Worm (Caenorhabditis elegans) whole organism, L2 larva: ENCODE data around the gene C02B8.1.
"Not testable (repeated sequence)": the region's sequence is repeated elsewhere in the genome, so short reads cannot be mapped to it uniquely, and the experiment has no call there.

Experiments used
- C34F6.9 ChIP-seq: fragments of 150-350 bp; optimal IDR thresholded peaks from 2 replicates; lab custom pipeline; 2014; ENCODE audit warnings: missing biosample characterization, missing genetic modification characterization
- F13H6.1 ChIP-seq: sonication (generic microtip); optimal IDR thresholded peaks from 2 replicates; lab custom pipeline; 2016; ENCODE audit warnings: missing genetic modification characterization, missing compliant biosample characterization
- Y55F3AM.14 ChIP-seq: fragments of 200-800 bp; sonication (Bioruptor generic); optimal IDR thresholded peaks from 2 replicates; lab custom pipeline; 2018; ENCODE audit warnings: mild to moderate bottlenecking, missing genetic modification characterization, missing compliant biosample characterization
- alr-1 ChIP-seq: fragments of 150-350 bp; optimal IDR thresholded peaks from 2 replicates; lab custom pipeline; 2014; ENCODE audit warnings: missing biosample characterization, missing genetic modification characterization
- ama-1 ChIP-seq: fragments of 150-350 bp; optimal IDR thresholded peaks from 2 replicates; lab custom pipeline; 2018; ENCODE audit warnings: inconsistent platforms
- ceh-16 ChIP-seq: fragments of 150-350 bp; optimal IDR thresholded peaks from 2 replicates; lab custom pipeline; 2014; ENCODE audit warnings: missing biosample characterization, missing genetic modification characterization
- ceh-82 ChIP-seq: fragments of 150-350 bp; optimal IDR thresholded peaks from 2 replicates; lab custom pipeline; 2014; ENCODE audit warnings: missing biosample characterization, missing genetic modification characterization
- dmd-4 ChIP-seq: sonication (generic microtip); optimal IDR thresholded peaks from 2 replicates; lab custom pipeline; 2017; ENCODE audit warnings: missing biosample characterization, missing genetic modification characterization
- egl-27 ChIP-seq: sonication (generic microtip); optimal IDR thresholded peaks from 3 replicates; lab custom pipeline; 2017; ENCODE audit warnings: missing biosample characterization, missing genetic modification reagents, missing genetic modification characterization
- elt-1 ChIP-seq: fragments of 150-350 bp; optimal IDR thresholded peaks from 2 replicates; lab custom pipeline; 2014; ENCODE audit warnings: missing biosample characterization, missing genetic modification characterization
- fos-1 ChIP-seq: fragments of 150-350 bp; optimal IDR thresholded peaks from 2 replicates; lab custom pipeline; 2014; ENCODE audit warnings: missing biosample characterization, missing genetic modification characterization
- gmeb-1 ChIP-seq: fragments of 150-350 bp; optimal IDR thresholded peaks from 2 replicates; lab custom pipeline; 2014; ENCODE audit warnings: missing biosample characterization, missing genetic modification characterization
- lin-11 ChIP-seq: fragments of 150-350 bp; sonication (generic microtip); optimal IDR thresholded peaks from 2 replicates; lab custom pipeline; 2014; ENCODE audit warnings: missing biosample characterization, missing genetic modification characterization, inconsistent platforms, mixed read lengths
- lin-13 ChIP-seq: fragments of 150-350 bp; optimal IDR thresholded peaks from 2 replicates; lab custom pipeline; 2014; ENCODE audit warnings: missing biosample characterization, missing genetic modification reagents, missing genetic modification characterization
- lin-39 ChIP-seq: fragments of 150-350 bp; optimal IDR thresholded peaks from 2 replicates; lab custom pipeline; 2014; ENCODE audit warnings: missing biosample characterization, missing genetic modification reagents, missing genetic modification characterization
- lsy-2 ChIP-seq, 2 experiments: fragments of 150-350 bp in 1 of 2; sonication (generic microtip) in 1 of 2; optimal IDR thresholded peaks; 2 replicates each; lab custom pipeline; 2014 to 2017; ENCODE audit warnings: missing biosample characterization in 2 of 2, missing genetic modification characterization in 2 of 2
- mab-5 ChIP-seq: fragments of 150-350 bp; optimal IDR thresholded peaks from 2 replicates; lab custom pipeline; 2014; ENCODE audit warnings: missing biosample characterization, missing genetic modification characterization
- mbf-1 ChIP-seq: sonication (generic microtip); optimal IDR thresholded peaks from 2 replicates; lab custom pipeline; 2017; ENCODE audit warnings: missing biosample characterization, missing genetic modification characterization
- mdl-1 ChIP-seq, 2 experiments: fragments of 150-350 bp in 1 of 2; sonication (generic microtip) in 1 of 2; optimal IDR thresholded peaks; 2 replicates each; lab custom pipeline; 2017; ENCODE audit warnings: missing biosample characterization in 2 of 2, missing genetic modification characterization in 2 of 2
- nhr-10 ChIP-seq: sonication (generic microtip); optimal IDR thresholded peaks from 2 replicates; lab custom pipeline; 2017; ENCODE audit warnings: missing biosample characterization, missing genetic modification characterization
- nhr-12 ChIP-seq: fragments of 150-350 bp; optimal IDR thresholded peaks from 2 replicates; lab custom pipeline; 2014; ENCODE audit warnings: missing biosample characterization, missing genetic modification characterization
- nhr-129 ChIP-seq: fragments of 150-350 bp; optimal IDR thresholded peaks from 2 replicates; lab custom pipeline; 2014; ENCODE audit warnings: missing biosample characterization, missing genetic modification characterization
- nhr-23 ChIP-seq: fragments of 150-350 bp; optimal IDR thresholded peaks from 2 replicates; lab custom pipeline; 2014; ENCODE audit warnings: missing biosample characterization, missing genetic modification reagents, missing genetic modification characterization
- nhr-237 ChIP-seq: fragments of 150-350 bp; optimal IDR thresholded peaks from 2 replicates; lab custom pipeline; 2014; ENCODE audit warnings: missing biosample characterization, missing genetic modification characterization
- nhr-77 ChIP-seq: fragments of 150-350 bp; optimal IDR thresholded peaks from 2 replicates; lab custom pipeline; 2014; ENCODE audit warnings: missing biosample characterization, missing genetic modification characterization
- sem-4 ChIP-seq: fragments of 150-350 bp; optimal IDR thresholded peaks from 2 replicates; lab custom pipeline; 2014; ENCODE audit warnings: missing biosample characterization, missing genetic modification reagents, missing genetic modification characterization
- sma-9 ChIP-seq, 2 experiments: fragments of 150-350 bp in 1 of 2; sonication (generic microtip) in 1 of 2; optimal IDR thresholded peaks; 2 replicates each; lab custom pipeline; 2014 to 2016; ENCODE audit warnings: missing genetic modification characterization in 2 of 2, mild to moderate bottlenecking in 1 of 2, missing biosample characterization in 1 of 2, missing compliant biosample characterization in 1 of 2, missing genetic modification reagents in 1 of 2, moderate library complexity in 1 of 2
- unc-39 ChIP-seq: fragments of 150-350 bp; optimal IDR thresholded peaks from 2 replicates; lab custom pipeline; 2014; ENCODE audit warnings: missing biosample characterization, missing genetic modification characterization
- unc-55 ChIP-seq: fragments of 150-350 bp; sonication (generic microtip); optimal IDR thresholded peaks from 3 replicates; lab custom pipeline; 2014; ENCODE audit warnings: missing biosample characterization, missing genetic modification reagents, missing genetic modification characterization
- unc-62 ChIP-seq: fragments of 150-350 bp; optimal IDR thresholded peaks from 2 replicates; lab custom pipeline; 2014; ENCODE audit warnings: missing biosample characterization, missing genetic modification reagents, missing genetic modification characterization
- zag-1 ChIP-seq: fragments of 150-350 bp; optimal IDR thresholded peaks from 2 replicates; lab custom pipeline; 2014; ENCODE audit warnings: missing biosample characterization, missing genetic modification characterization
- ztf-1 ChIP-seq: fragments of 200-800 bp; sonication (Bioruptor generic); conservative IDR thresholded peaks from 2 replicates; pipeline ENCODE4 v1.3.6; 2022; ENCODE audit warnings: missing genetic modification characterization, missing compliant biosample characterization
- ztf-4 ChIP-seq: fragments of 150-350 bp; optimal IDR thresholded peaks from 2 replicates; lab custom pipeline; 2014; ENCODE audit warnings: missing biosample characterization, missing genetic modification characterization

C02B8.1 gene

DNA sequence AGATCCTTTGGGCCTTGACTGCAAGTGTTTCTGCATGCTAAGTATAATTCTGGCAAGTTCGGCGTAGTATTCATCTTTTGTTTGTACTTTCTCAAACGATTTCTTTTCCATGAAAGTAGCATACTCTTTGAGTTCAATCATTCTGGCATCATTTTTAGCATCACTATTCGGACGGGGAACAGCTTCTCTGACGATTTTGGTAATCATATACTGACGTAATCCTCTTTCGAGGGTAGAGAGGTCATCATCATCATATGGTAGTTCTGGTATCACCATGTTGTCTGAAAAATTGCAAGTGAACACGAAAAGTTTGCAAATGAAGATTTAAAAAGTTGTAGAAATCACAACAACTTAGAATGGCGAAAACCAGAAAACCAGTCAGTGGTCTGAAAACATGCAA lies 15.3 kb downstream of the C02B8.1 start, which contains the start of gene F22F1.3:
TSS of gene F22F1.3 (minus strand) at position 281 of the 400 bp plus-strand sequence.
- TF ChIP-seq ceh-82 (tag; lab: Kevin White, UChicago) = no peak
- TF ChIP-seq, all 48 proteins: peak for 0

- TF ChIP-seq unc-62 (no peak), F13H6.1 (tag; lab: Kevin White, UChicago) (peak; percentile 48), mdl-1 (tag; optimal IDR thresholded peaks at IDR 0.05; lab: Kevin White, UChicago) (peak; percentile 6 to 32), nhr-129 (tag; lab: Kevin White, UChicago) (peak; percentile 46), egl-27 (tag; lab: Kevin White, UChicago) (peak; percentile 10), nhr-10 (no peak), Y55F3AM.14 (GFP tag; lab: Kevin White, UChicago) (peak; percentile 40), ztf-1 (GFP tag; lab: Robert Waterston, UW) (0 out of 2 replicates have a peak, but pooled peaks have one; percentile 78), unc-55 (GFP tag; lab: Kevin White, UChicago) (peak; percentile 25), lin-11 (tag; lab: Kevin White, UChicago) (peak; percentile 38), lsy-2 (tag; optimal IDR thresholded peaks at IDR 0.05; lab: Kevin White, UChicago) (peak; percentile 5 to 7), alr-1 (tag; lab: Kevin White, UChicago) (no peak), fos-1 (tag; lab: Kevin White, UChicago) (no peak), sma-9 (GFP tag; optimal IDR thresholded peaks at IDR 0.05; lab: Kevin White, UChicago) (peak; percentile 25), sma-9 (tag; optimal IDR thresholded peaks at IDR 0.05; lab: Kevin White, UChicago) (no peak), nhr-23 (no peak), zag-1 (tag; lab: Kevin White, UChicago) (peak; percentile 68), nhr-77 (no peak), C34F6.9 (peak; percentile 30)
Measured at ce11 chrX:8163555-8163954, 16.1 kb downstream of the C02B8.1 start.

DNA sequence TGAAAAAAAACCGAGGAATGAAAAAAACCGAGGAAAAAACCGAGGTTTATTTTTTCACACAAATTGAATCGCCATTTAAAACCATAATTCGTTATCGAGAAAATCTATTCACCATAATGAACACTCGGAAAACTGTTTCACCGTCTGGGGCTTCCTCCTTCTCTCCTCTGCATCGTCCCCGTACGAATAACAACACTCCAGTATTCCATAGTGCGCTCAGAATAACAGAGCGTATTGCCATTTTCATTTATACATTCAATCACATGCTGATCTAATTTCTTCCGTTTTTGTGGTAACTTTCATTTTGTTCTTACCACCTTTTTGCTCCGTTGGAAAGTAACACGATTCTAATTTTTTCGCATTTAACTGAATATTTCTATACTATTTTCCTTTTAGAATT lies 22.0 kb downstream of the C02B8.1 start, which contains the start of gene C17H11.2:
TSS of gene C17H11.2 (plus strand) at position 397 of the 400 bp plus-strand sequence.
- peak; percentile 20 for TF ChIP-seq sma-9 (GFP tag; optimal IDR thresholded peaks at IDR 0.05; lab: Kevin White, UChicago)
- TF ChIP-seq sma-9 (tag; optimal IDR thresholded peaks at IDR 0.05; lab: Kevin White, UChicago) = no peak
- no peak for TF ChIP-seq ztf-1 (GFP tag; lab: Robert Waterston, UW)
- peak; percentile 32 for TF ChIP-seq fos-1 (tag; lab: Kevin White, UChicago)
- TF ChIP-seq mab-5 (tag; lab: Kevin White, UChicago) = no peak
- no peak for TF ChIP-seq F13H6.1 (tag; lab: Kevin White, UChicago)
- no peak for TF ChIP-seq gmeb-1
- no peak for TF ChIP-seq unc-39 (tag; lab: Kevin White, UChicago)
- peak; percentile 47 for TF ChIP-seq nhr-129 (tag; lab: Kevin White, UChicago)
- TF ChIP-seq C34F6.9 = peak; percentile 39
- no peak for TF ChIP-seq ztf-4 (tag; lab: Kevin White, UChicago)
- no peak for TF ChIP-seq mbf-1 (tag; lab: Kevin White, UChicago)
- TF ChIP-seq, all 48 proteins: peak for 4

DNA sequence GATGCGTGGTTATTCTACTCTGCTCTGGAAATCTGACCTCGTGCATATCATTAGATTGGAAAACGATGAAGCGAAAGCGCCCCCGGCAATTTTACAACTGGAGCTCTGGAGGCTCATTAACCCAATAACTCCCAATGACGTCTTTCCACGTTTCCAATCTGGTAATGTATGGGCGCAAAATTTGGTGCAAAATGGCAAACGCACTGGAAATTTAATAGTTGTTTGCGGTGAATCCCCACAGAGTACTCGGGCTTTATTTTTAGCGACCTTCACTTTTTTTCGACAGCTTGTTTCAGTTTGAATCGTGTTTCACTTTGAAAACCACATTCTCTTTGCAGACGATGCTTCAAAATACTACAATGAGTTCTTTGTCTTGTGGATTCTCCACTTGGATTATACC lies 26.1 kb downstream of the C02B8.1 start, which contains the start of gene C17H11.1:
TSS of gene C17H11.1 (plus strand) at position 301 of the 400 bp plus-strand sequence.
- TF ChIP-seq lin-13 (no peak), lin-39 (tag; lab: Kevin White, UChicago) (no peak), sem-4 (no peak), nhr-10 (no peak), elt-1 (no peak), gmeb-1 (no peak)

ce11 chrX:8181590-8182311 lies 34.3 kb downstream of the C02B8.1 start, which contains the start of gene C17H11.4:
TSS of gene C17H11.4 (minus strand) at chrX:8181640.
- TF ChIP-seq lin-11 (tag; lab: Kevin White, UChicago); mab-5 (tag; lab: Kevin White, UChicago); Y55F3AM.14 (GFP tag; lab: Kevin White, UChicago): not testable (repeated sequence)
- TF ChIP-seq, all 48 proteins: peak for 0; not testable (repeated sequence) for 48

ce11 chrX:8185037-8185436 lies 37.5 kb downstream of the C02B8.1 start, which contains the start of gene C17H11.5:
TSS of gene C17H11.5 (minus strand) at chrX:8185137.
- TF ChIP-seq nhr-237 (tag; lab: Kevin White, UChicago) (no peak), dmd-4 (tag; lab: Kevin White, UChicago) (no peak), Y55F3AM.14 (GFP tag; lab: Kevin White, UChicago) (no peak), nhr-129 (tag; lab: Kevin White, UChicago) (no peak), gmeb-1 (no peak), zag-1 (tag; lab: Kevin White, UChicago) (no peak), mab-5 (tag; lab: Kevin White, UChicago) (no peak), ceh-16 (tag; lab: Kevin White, UChicago) (no peak), mdl-1 (tag; optimal IDR thresholded peaks at IDR 0.05; lab: Kevin White, UChicago) (no peak), elt-1 (no peak), sem-4 (no peak), unc-39 (tag; lab: Kevin White, UChicago) (no peak), unc-55 (GFP tag; lab: Kevin White, UChicago) (no peak), nhr-12 (tag; lab: Kevin White, UChicago) (no peak), mbf-1 (tag; lab: Kevin White, UChicago) (no peak), ama-1 (lab: Kevin White, UChicago) (no peak), unc-62 (no peak)
